Worm (Caenorhabditis elegans) whole organism, L3 larva: Measurements from ENCODE around the gene F42F12.11.
"Not testable (repeated sequence)": the region's sequence is repeated elsewhere in the genome, so short reads cannot be mapped to it uniquely, and the experiment has no call there.

Experiments used
- R02D3.7 ChIP-seq: fragments of 150-350 bp; optimal IDR thresholded peaks from 2 replicates; lab custom pipeline; 2014; ENCODE audit warnings: missing biosample characterization, missing genetic modification characterization
- ZK546.5 ChIP-seq: sonication (generic microtip); optimal IDR thresholded peaks from 2 replicates; lab custom pipeline; 2017; ENCODE audit warnings: missing biosample characterization, missing genetic modification characterization
- aly-2 ChIP-seq: fragments of 150-350 bp; optimal IDR thresholded peaks from 2 replicates; lab custom pipeline; 2014; ENCODE audit warnings: missing biosample characterization, missing genetic modification characterization
- ama-1 ChIP-seq: fragments of 150-350 bp; optimal IDR thresholded peaks from 2 replicates; lab custom pipeline; 2018
- ceh-16 ChIP-seq: sonication (generic microtip); optimal IDR thresholded peaks from 2 replicates; lab custom pipeline; 2017; ENCODE audit warnings: missing biosample characterization, missing genetic modification characterization
- daf-12 ChIP-seq: fragments of 150-350 bp; optimal IDR thresholded peaks from 2 replicates; lab custom pipeline; 2014; ENCODE audit warnings: missing biosample characterization, missing genetic modification reagents, missing genetic modification characterization
- egl-27 ChIP-seq: sonication (generic microtip); optimal IDR thresholded peaks from 4 replicates; lab custom pipeline; 2017; ENCODE audit warnings: missing biosample characterization, missing genetic modification reagents, missing genetic modification characterization
- egl-5 ChIP-seq: fragments of 150-350 bp; optimal IDR thresholded peaks from 2 replicates; lab custom pipeline; 2017; ENCODE audit warnings: missing biosample characterization, missing genetic modification reagents, missing genetic modification characterization, inconsistent platforms
- elt-1 ChIP-seq: fragments of 150-350 bp; optimal IDR thresholded peaks from 2 replicates; lab custom pipeline; 2014; ENCODE audit warnings: missing biosample characterization, missing genetic modification characterization
- elt-2 ChIP-seq: sonication (generic microtip); optimal IDR thresholded peaks from 2 replicates; lab custom pipeline; 2016; ENCODE audit warnings: missing genetic modification reagents, mild to moderate bottlenecking, missing genetic modification characterization, missing compliant biosample characterization
- elt-3 ChIP-seq, 3 experiments: fragments of 150-350 bp in 1 of 3; sonication (generic microtip) in 2 of 3; optimal IDR thresholded peaks; 2 replicates in 2 of 3; 4 replicates in 1 of 3; lab custom pipeline; 2014 to 2017; ENCODE audit warnings: missing biosample characterization in 3 of 3, missing genetic modification characterization in 3 of 3
- eor-1 ChIP-seq, 2 experiments: fragments of 150-350 bp; optimal IDR thresholded peaks; 2 replicates each; lab custom pipeline; 2014 to 2018; ENCODE audit warnings: missing biosample characterization in 2 of 2, missing genetic modification characterization in 2 of 2
- fkh-10 ChIP-seq: sonication (generic microtip); optimal IDR thresholded peaks from 2 replicates; lab custom pipeline; 2017; ENCODE audit warnings: missing biosample characterization, missing genetic modification reagents, missing genetic modification characterization
- hmg-11 ChIP-seq: sonication (generic microtip); optimal IDR thresholded peaks from 2 replicates; lab custom pipeline; 2016; ENCODE audit warnings: missing genetic modification characterization, missing compliant biosample characterization
- jun-1 ChIP-seq: fragments of 150-350 bp; optimal IDR thresholded peaks from 2 replicates; lab custom pipeline; 2014; ENCODE audit warnings: missing biosample characterization, missing genetic modification reagents, missing genetic modification characterization
- lin-15B ChIP-seq: fragments of 150-350 bp; optimal IDR thresholded peaks from 2 replicates; lab custom pipeline; 2014; ENCODE audit warnings: missing biosample characterization, missing genetic modification characterization
- lsy-12 ChIP-seq: sonication (generic microtip); optimal IDR thresholded peaks from 2 replicates; lab custom pipeline; 2016; ENCODE audit warnings: mild to moderate bottlenecking, missing genetic modification characterization, missing compliant biosample characterization
- mml-1 ChIP-seq: fragments of 150-350 bp; sonication (generic microtip); optimal IDR thresholded peaks from 3 replicates; lab custom pipeline; 2014; ENCODE audit warnings: missing biosample characterization, missing genetic modification characterization
- nhr-11 ChIP-seq: fragments of 150-350 bp; optimal IDR thresholded peaks from 2 replicates; lab custom pipeline; 2014; ENCODE audit warnings: missing biosample characterization, missing genetic modification characterization
- nhr-23 ChIP-seq: fragments of 150-350 bp; optimal IDR thresholded peaks from 2 replicates; lab custom pipeline; 2014; ENCODE audit warnings: missing biosample characterization, missing genetic modification reagents, missing genetic modification characterization
- nhr-237 ChIP-seq: fragments of 150-350 bp; optimal IDR thresholded peaks from 2 replicates; lab custom pipeline; 2014; ENCODE audit warnings: missing biosample characterization, missing genetic modification characterization
- nhr-25 ChIP-seq: sonication (generic microtip); optimal IDR thresholded peaks from 2 replicates; lab custom pipeline; 2017; ENCODE audit warnings: missing biosample characterization, missing genetic modification characterization
- nhr-43 ChIP-seq: sonication (generic microtip); optimal IDR thresholded peaks from 2 replicates; lab custom pipeline; 2016; ENCODE audit warnings: mild to moderate bottlenecking, missing genetic modification characterization, missing compliant biosample characterization; ENCODE audit not compliant: poor library complexity, severe bottlenecking
- nhr-67 ChIP-seq: fragments of 150-350 bp; optimal IDR thresholded peaks from 2 replicates; lab custom pipeline; 2014; ENCODE audit warnings: missing biosample characterization, missing genetic modification characterization
- nhr-76 ChIP-seq: fragments of 150-350 bp; sonication (generic microtip); optimal IDR thresholded peaks from 5 replicates; lab custom pipeline; 2014; ENCODE audit warnings: missing biosample characterization, missing genetic modification characterization
- nhr-77 ChIP-seq: fragments of 150-350 bp; optimal IDR thresholded peaks from 2 replicates; lab custom pipeline; 2014; ENCODE audit warnings: missing biosample characterization, missing genetic modification characterization
- pha-4 ChIP-seq: fragments of 150-350 bp; optimal IDR thresholded peaks from 2 replicates; lab custom pipeline; 2014; ENCODE audit warnings: missing biosample characterization, missing genetic modification reagents, missing genetic modification characterization
- pqm-1 ChIP-seq: fragments of 150-350 bp; optimal IDR thresholded peaks from 2 replicates; lab custom pipeline; 2017; ENCODE audit warnings: missing biosample characterization, missing genetic modification characterization, inconsistent platforms
- sea-2 ChIP-seq: fragments of 150-350 bp; sonication (generic microtip); optimal IDR thresholded peaks from 4 replicates; lab custom pipeline; 2014; ENCODE audit warnings: missing biosample characterization, missing genetic modification reagents, missing genetic modification characterization
- snpc-4 ChIP-seq: fragments of 150-350 bp; optimal IDR thresholded peaks from 2 replicates; lab custom pipeline; 2014; ENCODE audit warnings: missing biosample characterization, missing genetic modification characterization
- tbx-2 ChIP-seq: sonication (generic microtip); optimal IDR thresholded peaks from 2 replicates; lab custom pipeline; 2016; ENCODE audit warnings: mild to moderate bottlenecking, missing genetic modification characterization, missing compliant biosample characterization
- unc-39 ChIP-seq: sonication (generic microtip); optimal IDR thresholded peaks from 4 replicates; lab custom pipeline; 2017; ENCODE audit warnings: missing biosample characterization, missing genetic modification characterization
- unc-62 ChIP-seq: fragments of 150-350 bp; sonication (generic microtip); optimal IDR thresholded peaks from 4 replicates; lab custom pipeline; 2014; ENCODE audit warnings: missing biosample characterization, missing genetic modification reagents, missing genetic modification characterization
- zag-1 ChIP-seq: fragments of 150-350 bp; optimal IDR thresholded peaks from 2 replicates; lab custom pipeline; 2014; ENCODE audit warnings: missing biosample characterization, missing genetic modification characterization
- ztf-11 ChIP-seq: fragments of 150-350 bp; optimal IDR thresholded peaks from 2 replicates; lab custom pipeline; 2014; ENCODE audit warnings: missing biosample characterization, missing genetic modification characterization
- ztf-4 ChIP-seq: fragments of 150-350 bp; optimal IDR thresholded peaks from 2 replicates; lab custom pipeline; 2014; ENCODE audit warnings: missing biosample characterization, missing genetic modification characterization

Gene F42F12.11

DNA sequence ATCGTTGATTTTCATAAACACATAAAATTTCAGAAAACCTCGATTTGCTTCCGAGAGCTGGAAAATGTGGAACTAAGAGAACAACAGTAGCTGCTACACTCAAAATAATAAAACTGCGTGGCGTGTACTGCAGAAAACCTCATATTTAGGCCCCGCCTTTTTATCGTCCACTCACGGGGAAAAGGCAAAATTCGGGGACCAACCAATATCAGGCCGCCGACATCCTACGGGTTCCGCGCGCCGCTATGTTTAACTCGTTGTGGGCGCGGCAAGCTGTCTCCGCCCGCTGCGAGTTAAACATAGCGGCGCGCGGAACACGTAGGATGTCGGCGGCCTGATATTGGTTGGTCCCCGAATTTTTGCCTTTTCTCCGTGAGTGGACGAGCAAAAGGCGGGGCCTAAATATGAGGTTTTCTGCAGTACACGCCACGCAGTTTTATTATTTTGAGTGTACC, 38.8 kb upstream of the F42F12.11 start, which contains the start of gene F17A2.16:
F17A2.16 (plus strand) TSS at position 405 of the 455 bp plus-strand sequence.
- not testable (repeated sequence) for TF ChIP-seq nhr-76, unc-39, egl-5 (tag; lab: Kevin White, UChicago)
- TF ChIP-seq, all 47 proteins: peak for 0; not testable (repeated sequence) for 47

DNA sequence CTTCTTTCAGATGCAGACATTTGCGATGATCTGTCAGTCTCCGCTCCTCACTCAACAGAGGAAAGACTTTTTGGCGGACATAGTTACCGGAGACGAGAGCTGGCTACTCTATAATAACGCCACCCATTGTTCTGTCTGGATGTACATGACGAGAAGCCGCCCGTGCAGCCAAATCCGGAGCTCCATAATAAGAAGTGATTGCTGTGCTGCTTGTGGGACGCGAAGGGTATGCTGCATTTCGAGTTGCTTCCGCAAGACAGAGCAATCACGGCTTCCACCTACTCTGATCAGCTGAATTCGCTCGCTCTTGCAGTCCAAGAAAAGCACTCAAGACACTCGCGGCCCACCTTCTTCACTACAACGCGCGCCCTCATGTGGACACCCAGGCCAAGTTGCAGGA, 33.0 kb upstream of the F42F12.11 start:
- no peak for TF ChIP-seq unc-62 (GFP tag; lab: Kevin White, UChicago)
- no peak for TF ChIP-seq ztf-4 (tag; lab: Kevin White, UChicago)
- no peak for TF ChIP-seq pha-4 (tag; lab: Kevin White, UChicago)
- TF ChIP-seq ZK546.5 (tag; lab: Kevin White, UChicago), result no peak
- no peak for TF ChIP-seq egl-5 (tag; lab: Kevin White, UChicago)
- TF ChIP-seq egl-27 (tag; lab: Kevin White, UChicago), result no peak

- TF ChIP-seq hmg-11 (tag; lab: Kevin White, UChicago) (no peak), ztf-4 (tag; lab: Kevin White, UChicago) (no peak), sea-2 (GFP tag; lab: Kevin White, UChicago) (no peak), nhr-76 (tag; lab: Kevin White, UChicago) (no peak), elt-3 (tag; optimal IDR thresholded peaks at IDR 0.05; lab: Kevin White, UChicago) (no peak), ztf-11 (no peak), snpc-4 (tag; lab: Kevin White, UChicago) (no peak), nhr-67 (tag; lab: Kevin White, UChicago) (no peak), lsy-12 (tag; lab: Kevin White, UChicago) (no peak), nhr-43 (tag; lab: Kevin White, UChicago) (no peak), mml-1 (no peak), zag-1 (tag; lab: Kevin White, UChicago) (no peak), egl-5 (tag; lab: Kevin White, UChicago) (no peak), nhr-77 (tag; lab: Kevin White, UChicago) (no peak), ceh-16 (tag; lab: Kevin White, UChicago) (no peak), R02D3.7 (tag; lab: Kevin White, UChicago) (no peak), unc-62 (GFP tag; lab: Kevin White, UChicago) (no peak), pha-4 (tag; lab: Kevin White, UChicago) (no peak), daf-12 (tag; lab: Kevin White, UChicago) (no peak), lin-15B (tag; lab: Kevin White, UChicago) (no peak)
Measured at ce11 chrX:12314395-12314794, 32.4 kb upstream of the F42F12.11 start.

DNA sequence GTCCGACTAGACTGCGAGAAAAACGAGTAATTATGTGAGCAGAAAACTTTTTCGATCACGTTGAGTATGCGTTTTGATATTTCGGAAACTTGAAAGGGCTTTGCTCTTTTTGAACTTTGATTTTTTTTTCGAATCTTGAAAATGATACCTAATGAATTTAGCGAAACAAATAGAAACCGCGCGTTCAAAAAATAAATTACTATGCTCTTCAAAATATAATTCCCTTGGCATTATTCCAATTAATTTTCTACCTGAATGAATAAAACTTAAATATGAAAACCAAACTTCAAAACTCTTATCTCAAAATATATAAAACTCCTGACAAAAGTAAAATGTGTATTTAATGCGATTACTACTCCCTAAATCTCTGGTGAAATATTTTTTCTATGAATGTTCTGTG, 31.6 kb upstream of the F42F12.11 start, which contains the start of gene xtr-2:
xtr-2 (plus strand) TSS at position 301 of the 400 bp plus-strand sequence.
- TF ChIP-seq aly-2 (tag; lab: Kevin White, UChicago), result no peak
- TF ChIP-seq nhr-23 (tag; lab: Kevin White, UChicago), result no peak
- no peak for TF ChIP-seq mml-1
- TF ChIP-seq nhr-67 (tag; lab: Kevin White, UChicago), result no peak
- TF ChIP-seq unc-62 (GFP tag; lab: Kevin White, UChicago), result no peak
- TF ChIP-seq ama-1 (lab: Kevin White, UChicago), result no peak
- TF ChIP-seq snpc-4 (tag; lab: Kevin White, UChicago), result no peak
- TF ChIP-seq nhr-76 (tag; lab: Kevin White, UChicago), result no peak
- TF ChIP-seq nhr-25 (tag; lab: Kevin White, UChicago), result no peak
- no peak for TF ChIP-seq nhr-237 (tag; lab: Kevin White, UChicago)
- no peak for TF ChIP-seq nhr-11
- TF ChIP-seq, all 47 proteins: peak for 0

DNA sequence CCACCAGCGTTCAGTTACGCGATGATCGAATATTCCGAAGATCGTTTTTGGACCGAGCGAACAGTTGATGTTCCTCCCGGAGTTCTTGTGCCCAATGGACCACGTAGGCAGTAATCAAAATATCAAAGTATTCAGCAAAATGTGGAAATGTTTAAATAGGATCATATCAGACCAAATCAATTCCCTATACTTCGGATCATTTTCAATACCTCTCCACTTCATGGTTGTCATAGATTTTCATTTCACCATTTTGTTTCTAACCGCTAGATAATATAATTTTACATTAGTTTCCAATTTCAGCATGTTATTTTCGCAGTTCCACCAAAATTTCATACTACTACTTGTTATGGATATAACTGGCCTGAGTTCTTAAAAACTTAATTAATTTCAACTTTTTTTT, 29.3 kb upstream of the F42F12.11 start:
- TF ChIP-seq unc-39 (tag; lab: Kevin White, UChicago), result no peak
- no peak for TF ChIP-seq ztf-4 (tag; lab: Kevin White, UChicago)
- TF ChIP-seq ceh-16 (tag; lab: Kevin White, UChicago), result no peak
- TF ChIP-seq ZK546.5 (tag; lab: Kevin White, UChicago), result no peak

ce11 chrX:12320737-12321136, 26.1 kb upstream of the F42F12.11 start, which contains the start of gene ceh-40:
Gene ceh-40 (minus strand): TSS chrX:12320777.
- no peak for TF ChIP-seq elt-1 (tag; lab: Kevin White, UChicago)
- TF ChIP-seq nhr-43 (tag; lab: Kevin White, UChicago), result no peak
- no peak for TF ChIP-seq ztf-11
- no peak for TF ChIP-seq nhr-67 (tag; lab: Kevin White, UChicago)
- no peak for TF ChIP-seq ZK546.5 (tag; lab: Kevin White, UChicago)
- TF ChIP-seq jun-1 (tag; lab: Kevin White, UChicago), result no peak
- no peak for TF ChIP-seq snpc-4 (tag; lab: Kevin White, UChicago)
- TF ChIP-seq eor-1 (tag; optimal IDR thresholded peaks at IDR 0.05; lab: Kevin White, UChicago), result no peak
- TF ChIP-seq nhr-77 (tag; lab: Kevin White, UChicago), result no peak
- no peak for TF ChIP-seq elt-2 (tag; lab: Kevin White, UChicago)
- TF ChIP-seq tbx-2 (tag; lab: Kevin White, UChicago), result no peak
- no peak for TF ChIP-seq ztf-4 (tag; lab: Kevin White, UChicago)
- no peak for TF ChIP-seq ama-1 (lab: Kevin White, UChicago)
- TF ChIP-seq fkh-10 (GFP tag; lab: Kevin White, UChicago), result no peak
- TF ChIP-seq nhr-237 (tag; lab: Kevin White, UChicago), result no peak
- TF ChIP-seq pqm-1 (tag; lab: Kevin White, UChicago), result no peak
- no peak for TF ChIP-seq daf-12 (tag; lab: Kevin White, UChicago)
- TF ChIP-seq nhr-25 (tag; lab: Kevin White, UChicago), result no peak
